In genomic region chrX:7908239-7909068, dm6 we compare ENCODE assay signal across 1 fruit fly cellular context.
TF ChIP-seq lines count a peak whose summit lies in the region.

dpr14 (minus strand) TSS chrX:7908286.
spidey (plus strand) TSS chrX:7908931.

TF ChIP-seq in whole organism, embryonic, 481 proteins besides CTCF, POLR2A, EP300 and RAD21 (continued from another document and continues in another):
- TF ChIP-seq onecut (GFP tag; IDR thresholded peaks at IDR 0.05; lab: Robert Waterston, UW) (peak; percentile 87), Rfx (GFP tag; IDR thresholded peaks at IDR 0.05; lab: Robert Waterston, UW) (peak; percentile 94), CG6272 (GFP tag; IDR thresholded peaks at IDR 0.05; lab: Robert Waterston, UW) (peak; percentile 79), CG13287 (GFP tag; IDR thresholded peaks at IDR 0.05; lab: Robert Waterston, UW; ENCODE audit: partially characterized antibody) (0 out of 2 replicates have a peak, but pooled peaks have one; percentile 32), CG2129 (GFP tag; IDR thresholded peaks at IDR 0.05; lab: Robert Waterston, UW; ENCODE audit: partially characterized antibody) (no peak), CG9817 (tag; optimal IDR thresholded peaks at IDR 0.05; lab: Kevin White, UChicago) (peak; percentile 91), Six4 (GFP tag; optimal IDR thresholded peaks at IDR 0.05; lab: Kevin White, UChicago) (peak; percentile 78), gem (tag; optimal IDR thresholded peaks at IDR 0.05; lab: Kevin White, UChicago) (peak; percentile 94), eve (GFP tag; optimal IDR thresholded peaks at IDR 0.05; lab: Kevin White, UChicago) (no peak), CG9932 (GFP tag; IDR thresholded peaks at IDR 0.05; lab: Robert Waterston, UW) (peak; percentile 91), Awh (GFP tag; IDR thresholded peaks at IDR 0.05; lab: Robert Waterston, UW) (peak; percentile 79), CG18619 (GFP tag; optimal IDR thresholded peaks at IDR 0.05; lab: Kevin White, UChicago) (peak; percentile 90), CG15479 (GFP tag; optimal IDR thresholded peaks at IDR 0.05; lab: Kevin White, UChicago) (peak; percentile 9), CG17385 (GFP tag; optimal IDR thresholded peaks at IDR 0.05; lab: Kevin White, UChicago) (peak; percentile 89), B-H2 (GFP tag; optimal IDR thresholded peaks at IDR 0.05; lab: Kevin White, UChicago) (peak; percentile 90), maf-S (GFP tag; optimal IDR thresholded peaks at IDR 0.05; lab: Kevin White, UChicago) (peak; percentile 86), CG4328 (GFP tag; optimal IDR thresholded peaks at IDR 0.05; lab: Kevin White, UChicago) (peak; percentile 87), CG18764 (GFP tag; optimal IDR thresholded peaks at IDR 0.05; lab: Kevin White, UChicago) (peak; percentile 77), fd3F (GFP tag; optimal IDR thresholded peaks at IDR 0.05; lab: Kevin White, UChicago) (peak; percentile 84), CG33213 (GFP tag; optimal IDR thresholded peaks at IDR 0.05; lab: Kevin White, UChicago) (peak; percentile 80), ase (GFP tag; IDR thresholded peaks at IDR 0.05; lab: Robert Waterston, UW) (peak; percentile 86), danr (GFP tag; IDR thresholded peaks at IDR 0.05; lab: Robert Waterston, UW) (peak; percentile 84), Sin3A (optimal IDR thresholded peaks at IDR 0.05; lab: Kevin White, UChicago) (no peak), CG11456 (GFP tag; IDR thresholded peaks at IDR 0.05; lab: Robert Waterston, UW) (peak; percentile 90), kah (GFP tag; optimal IDR thresholded peaks at IDR 0.05; lab: Kevin White, UChicago) (peak; percentile 69), D (optimal IDR thresholded peaks at IDR 0.05; lab: Kevin White, UChicago) (no peak), D (GFP tag; optimal IDR thresholded peaks at IDR 0.05; lab: Kevin White, UChicago) (peak; percentile 86), CG10959 (GFP tag; IDR thresholded peaks at IDR 0.05; lab: Robert Waterston, UW) (peak; percentile 64), CG16779 (GFP tag; IDR thresholded peaks at IDR 0.05; lab: Robert Waterston, UW) (peak; percentile 81), H15 (GFP tag; IDR thresholded peaks at IDR 0.05; lab: Robert Waterston, UW) (peak; percentile 79; the same call in 2 of the 3 replicates), salm (tag; optimal IDR thresholded peaks at IDR 0.05; lab: Kevin White, UChicago) (peak; percentile 80), CG12299 (tag; optimal IDR thresholded peaks at IDR 0.05; lab: Kevin White, UChicago) (peak; percentile 88), CG31441 (GFP tag; IDR thresholded peaks at IDR 0.05; lab: Robert Waterston, UW) (peak; percentile 88), Hmr (GFP tag; optimal IDR thresholded peaks at IDR 0.05; lab: Kevin White, UChicago) (peak; percentile 95), Doc2 (GFP tag; IDR thresholded peaks at IDR 0.05; lab: Robert Waterston, UW) (no peak; the same call in 1 of the 2 replicates), CG11723 (GFP tag; optimal IDR thresholded peaks at IDR 0.05; lab: Kevin White, UChicago) (peak; percentile 80), z (GFP tag; IDR thresholded peaks at IDR 0.05; lab: Robert Waterston, UW) (no peak), CG11504 (tag; optimal IDR thresholded peaks at IDR 0.05; lab: Kevin White, UChicago) (peak; percentile 89), CG11560 (tag; IDR thresholded peaks at IDR 0.05; lab: Robert Waterston, UW) (peak; percentile 79; the same call in 2 of the 3 replicates), pum (GFP tag; optimal IDR thresholded peaks at IDR 0.05; lab: Kevin White, UChicago) (peak; percentile 82), Antp (GFP tag; optimal IDR thresholded peaks at IDR 0.05; lab: Kevin White, UChicago) (peak; percentile 82), CG14014 (GFP tag; IDR thresholded peaks at IDR 0.05; lab: Robert Waterston, UW) (peak; percentile 93), dm (GFP tag; optimal IDR thresholded peaks at IDR 0.05; lab: Kevin White, UChicago) (peak; percentile 74), wor (GFP tag; IDR thresholded peaks at IDR 0.05; lab: Robert Waterston, UW) (peak; percentile 79), CG13424 (tag; optimal IDR thresholded peaks at IDR 0.05; lab: Kevin White, UChicago) (peak; percentile 92), CG2678 (tag; optimal IDR thresholded peaks at IDR 0.05; lab: Kevin White, UChicago) (peak; percentile 96), sr (GFP tag; IDR thresholded peaks at IDR 0.05; lab: Robert Waterston, UW) (peak; percentile 51; the same call in 1 of the 3 replicates), CG15696 (tag; optimal IDR thresholded peaks at IDR 0.05; lab: Kevin White, UChicago) (peak; percentile 68), E2f2 (GFP tag; IDR thresholded peaks at IDR 0.05; lab: Robert Waterston, UW) (peak; percentile 66), tio (GFP tag; optimal IDR thresholded peaks at IDR 0.05; lab: Kevin White, UChicago) (no peak), Jarid2 (GFP tag; optimal IDR thresholded peaks at IDR 0.05; lab: Kevin White, UChicago) (peak; percentile 74), CG4854 (GFP tag; optimal IDR thresholded peaks at IDR 0.05; lab: Kevin White, UChicago) (peak; percentile 83), lov (optimal IDR thresholded peaks at IDR 0.05; lab: Kevin White, UChicago) (no peak), lov (GFP tag; IDR thresholded peaks at IDR 0.05; lab: Robert Waterston, UW) (0 out of 3 replicates have a peak, but pooled peaks have one; percentile 68), BtbVII (GFP tag; optimal IDR thresholded peaks at IDR 0.05; lab: Kevin White, UChicago) (peak; percentile 91), C15 (GFP tag; IDR thresholded peaks at IDR 0.05; lab: Robert Waterston, UW) (peak; percentile 71; the same call in 1 of the 3 replicates), Dfd (GFP tag; optimal IDR thresholded peaks at IDR 0.05; lab: Kevin White, UChicago) (no peak), CG4424 (GFP tag; optimal IDR thresholded peaks at IDR 0.05; lab: Kevin White, UChicago) (peak; percentile 86), repo (GFP tag; optimal IDR thresholded peaks at IDR 0.05; lab: Kevin White, UChicago) (peak; percentile 74), lilli (GFP tag; optimal IDR thresholded peaks at IDR 0.05; lab: Kevin White, UChicago) (peak; percentile 92), CG17912 (GFP tag; optimal IDR thresholded peaks at IDR 0.05; lab: Kevin White, UChicago) (peak; percentile 49), vvl (GFP tag; IDR thresholded peaks at IDR 0.05; lab: Robert Waterston, UW) (peak; percentile 93), HLH54F (GFP tag; optimal IDR thresholded peaks at IDR 0.05; lab: Kevin White, UChicago) (peak; percentile 92), Nf-YC (tag; optimal IDR thresholded peaks at IDR 0.05; lab: Kevin White, UChicago) (peak; percentile 86), CG8281 (tag; optimal IDR thresholded peaks at IDR 0.05; lab: Kevin White, UChicago) (peak; percentile 61), Med (GFP tag; lab: Kevin White, UChicago) (peak; percentile 98), CG6683 (GFP tag; optimal IDR thresholded peaks at IDR 0.05; lab: Kevin White, UChicago) (peak; percentile 85), CG12659 (GFP tag; optimal IDR thresholded peaks at IDR 0.05; lab: Kevin White, UChicago) (peak; percentile 92), Dip3 (GFP tag; optimal IDR thresholded peaks at IDR 0.05; lab: Kevin White, UChicago) (peak; percentile 88), CG18262 (tag; optimal IDR thresholded peaks at IDR 0.05; lab: Kevin White, UChicago) (peak; percentile 90), CG4404 (GFP tag; IDR thresholded peaks at IDR 0.05; lab: Robert Waterston, UW) (peak; percentile 69), Tbp (GFP tag; optimal IDR thresholded peaks at IDR 0.05; lab: Kevin White, UChicago) (no peak), Ada2b (GFP tag; IDR thresholded peaks at IDR 0.05; lab: Robert Waterston, UW) (peak; percentile 89), CG34422 (GFP tag; IDR thresholded peaks at IDR 0.05; lab: Robert Waterston, UW) (peak; percentile 91), stc (GFP tag; IDR thresholded peaks at IDR 0.05; lab: Robert Waterston, UW) (peak; percentile 86), CG12391 (tag; optimal IDR thresholded peaks at IDR 0.05; lab: Kevin White, UChicago) (peak; percentile 91), slp2 (GFP tag; optimal IDR thresholded peaks at IDR 0.05; lab: Kevin White, UChicago) (peak; percentile 83), Ets65A (GFP tag; lab: Kevin White, UChicago) (peak; percentile 97), wdn (GFP tag; IDR thresholded peaks at IDR 0.05; lab: Robert Waterston, UW) (peak; percentile 86), CrebB (tag; optimal IDR thresholded peaks at IDR 0.05; lab: Kevin White, UChicago) (peak; percentile 87), gfzf (GFP tag; optimal IDR thresholded peaks at IDR 0.05; lab: Kevin White, UChicago) (peak; percentile 11), row (GFP tag; IDR thresholded peaks at IDR 0.05; lab: Robert Waterston, UW) (peak; percentile 98), ara (GFP tag; IDR thresholded peaks at IDR 0.05; lab: Robert Waterston, UW) (peak; percentile 77), Atf6 (GFP tag; IDR thresholded peaks at IDR 0.05; lab: Robert Waterston, UW) (peak; percentile 91), Oli (tag; optimal IDR thresholded peaks at IDR 0.05; lab: Kevin White, UChicago) (peak; percentile 92), H2.0 (GFP tag; IDR thresholded peaks at IDR 0.05; lab: Robert Waterston, UW) (peak; percentile 90), CG13123 (GFP tag; optimal IDR thresholded peaks at IDR 0.05; lab: Kevin White, UChicago) (peak; percentile 51), CG10462 (GFP tag; optimal IDR thresholded peaks at IDR 0.05; lab: Kevin White, UChicago) (peak; percentile 62), grn (GFP tag; optimal IDR thresholded peaks at IDR 0.05; lab: Kevin White, UChicago) (peak; percentile 36), CG18599 (GFP tag; optimal IDR thresholded peaks at IDR 0.05; lab: Kevin White, UChicago) (peak; percentile 97), Dref (GFP tag; IDR thresholded peaks at IDR 0.05; lab: Robert Waterston, UW) (peak; percentile 58), CG12236 (GFP tag; optimal IDR thresholded peaks at IDR 0.05; lab: Kevin White, UChicago) (peak; percentile 72), dmrt99B (tag; optimal IDR thresholded peaks at IDR 0.05; lab: Kevin White, UChicago) (peak; percentile 94), dpn (GFP tag; optimal IDR thresholded peaks at IDR 0.05; lab: Kevin White, UChicago) (peak; percentile 87 to 92), CG7357 (GFP tag; IDR thresholded peaks at IDR 0.05; lab: Robert Waterston, UW) (peak; percentile 79), ewg (GFP tag; optimal IDR thresholded peaks at IDR 0.05; lab: Kevin White, UChicago) (peak; percentile 89), Drgx (GFP tag; IDR thresholded peaks at IDR 0.05; lab: Robert Waterston, UW) (peak; percentile 90), CG2875 (GFP tag; optimal IDR thresholded peaks at IDR 0.05; lab: Kevin White, UChicago) (peak; percentile 86), CG7786 (GFP tag; optimal IDR thresholded peaks at IDR 0.05; lab: Kevin White, UChicago) (peak; percentile 90), CG3163 (GFP tag; optimal IDR thresholded peaks at IDR 0.05; lab: Kevin White, UChicago) (peak; percentile 50), sob (GFP tag; IDR thresholded peaks at IDR 0.05; lab: Robert Waterston, UW) (peak; percentile 92), Side (GFP tag; optimal IDR thresholded peaks at IDR 0.05; lab: Kevin White, UChicago) (peak; percentile 87), Mrtf (GFP tag; IDR thresholded peaks at IDR 0.05; lab: Robert Waterston, UW) (peak; percentile 86), CG15514 (GFP tag; optimal IDR thresholded peaks at IDR 0.05; lab: Kevin White, UChicago) (peak; percentile 84), croc (GFP tag; conservative IDR thresholded peaks at IDR 0.05; lab: Robert Waterston, UW) (peak; percentile 75), CG6854 (GFP tag; optimal IDR thresholded peaks at IDR 0.05; lab: Kevin White, UChicago) (peak; percentile 87), NFAT (GFP tag; IDR thresholded peaks at IDR 0.05; lab: Robert Waterston, UW) (peak; percentile 83), pros (GFP tag; optimal IDR thresholded peaks at IDR 0.05; lab: Kevin White, UChicago) (peak; percentile 78), CG11093 (GFP tag; IDR thresholded peaks at IDR 0.05; lab: Robert Waterston, UW) (peak; percentile 89), pb (GFP tag; optimal IDR thresholded peaks at IDR 0.05; lab: Kevin White, UChicago) (peak; percentile 22), tap (tag; optimal IDR thresholded peaks at IDR 0.05; lab: Kevin White, UChicago) (peak; percentile 91), CG17568 (GFP tag; optimal IDR thresholded peaks at IDR 0.05; lab: Kevin White, UChicago) (peak; percentile 80), schlank (tag; optimal IDR thresholded peaks at IDR 0.05; lab: Kevin White, UChicago) (peak; percentile 87), pho (GFP tag; optimal IDR thresholded peaks at IDR 0.05; lab: Kevin White, UChicago) (peak; percentile 86), mirr (GFP tag; optimal IDR thresholded peaks at IDR 0.05; lab: Kevin White, UChicago) (peak; percentile 88), ac (GFP tag; optimal IDR thresholded peaks at IDR 0.05; lab: Kevin White, UChicago) (peak; percentile 59), Sox102F (GFP tag; optimal IDR thresholded peaks at IDR 0.05; lab: Kevin White, UChicago) (peak; percentile 91), trh (GFP tag; optimal IDR thresholded peaks at IDR 0.05; lab: Kevin White, UChicago) (peak; percentile 33), gsb-n (tag; optimal IDR thresholded peaks at IDR 0.05; lab: Kevin White, UChicago) (peak; percentile 87), crol (GFP tag; IDR thresholded peaks at IDR 0.05; lab: Robert Waterston, UW) (peak; percentile 89), Mad (GFP tag; optimal IDR thresholded peaks at IDR 0.05; lab: Kevin White, UChicago) (peak; percentile 61), chn (GFP tag; optimal IDR thresholded peaks at IDR 0.05; lab: Kevin White, UChicago) (peak; percentile 80), dysf (GFP tag; IDR thresholded peaks at IDR 0.05; lab: Robert Waterston, UW) (peak; percentile 93), run (tag; optimal IDR thresholded peaks at IDR 0.05; lab: Kevin White, UChicago) (peak; percentile 84), sens (GFP tag; lab: Kevin White, UChicago) (peak; percentile 97), CG32767 (GFP tag; IDR thresholded peaks at IDR 0.05; lab: Robert Waterston, UW) (peak; percentile 88), Dll (GFP tag; IDR thresholded peaks at IDR 0.05; lab: Robert Waterston, UW; ENCODE audit: partially characterized antibody) (peak; percentile 49; the same call in 3 of the 4 replicates), CG12942 (GFP tag; optimal IDR thresholded peaks at IDR 0.05; lab: Kevin White, UChicago) (peak; percentile 74), CG11085 (GFP tag; IDR thresholded peaks at IDR 0.05; lab: Robert Waterston, UW) (peak; percentile 85), inv (GFP tag; IDR thresholded peaks at IDR 0.05; lab: Robert Waterston, UW; ENCODE audit: partially characterized antibody) (0 out of 2 replicates have a peak, but pooled peaks have one; percentile 21), CG17802 (tag; optimal IDR thresholded peaks at IDR 0.05; lab: Kevin White, UChicago) (peak; percentile 66), ci (GFP tag; IDR thresholded peaks at IDR 0.05; lab: Robert Waterston, UW) (peak; percentile 94)
